Fruit fly (Drosophila melanogaster): Measurements from ENCODE around the gene eya.

dm6 chr2L:6579045-6579444 lies 32.3 kb upstream of the eya start:
- TF ChIP-seq usp (GFP tag; optimal IDR thresholded peaks at IDR 0.05) (no peak), Dll (optimal IDR thresholded peaks at IDR 0.05) (no peak), psq (optimal IDR thresholded peaks at IDR 0.05) (no peak), pan (optimal IDR thresholded peaks at IDR 0.05) (no peak)
